Fruit fly (Drosophila melanogaster) whole organism, embryonic: Measurements from ENCODE around the gene siz.

Experiments used
- CG10321 ChIP-seq: fragments of 200-800 bp; sonication (Bioruptor generic); IDR thresholded peaks from 2 replicates; pipeline ENCODE4 v1.3.6; 2022; ENCODE audit warnings: missing biosample characterization, missing genetic modification characterization
- CG12155 ChIP-seq: fragments of 200-800 bp; sonication (Bioruptor generic); optimal IDR thresholded peaks from 3 replicates; lab custom pipeline; 2016; ENCODE audit warnings: missing biosample characterization, missing genetic modification characterization
- CG12219 ChIP-seq: fragments of 200-800 bp; sonication (Bioruptor generic); optimal IDR thresholded peaks from 3 replicates; lab custom pipeline; 2018; ENCODE audit warnings: missing biosample characterization, mild to moderate bottlenecking, missing genetic modification characterization
- CG12236 ChIP-seq: fragments of 200-800 bp; sonication (Bioruptor generic); optimal IDR thresholded peaks from 2 replicates; lab custom pipeline; 2016; ENCODE audit warnings: missing biosample characterization, missing genetic modification characterization
- CG1233 ChIP-seq: fragments of 200-800 bp; sonication (Bioruptor generic); optimal IDR thresholded peaks from 4 replicates; lab custom pipeline; 2018; ENCODE audit warnings: missing biosample characterization, mild to moderate bottlenecking, missing genetic modification characterization
- CG13894 ChIP-seq: fragments of 200-800 bp; sonication (Bioruptor generic); optimal IDR thresholded peaks from 3 replicates; lab custom pipeline; 2018; ENCODE audit warnings: missing biosample characterization, mild to moderate bottlenecking, missing genetic modification characterization, moderate library complexity
- CG14050 ChIP-seq: fragments of 200-800 bp; sonication (Bioruptor generic); IDR thresholded peaks from 3 replicates; pipeline ENCODE4 v1.3.6; 2022; ENCODE audit warnings: missing biosample characterization, missing genetic modification characterization
- CG15011 ChIP-seq: fragments of 200-800 bp; sonication (Bioruptor generic); optimal IDR thresholded peaks from 3 replicates; lab custom pipeline; 2018; ENCODE audit warnings: missing biosample characterization, mild to moderate bottlenecking, missing genetic modification characterization
- CG2120 ChIP-seq: fragments of 200-800 bp; sonication (Bioruptor generic); optimal IDR thresholded peaks from 3 replicates; lab custom pipeline; 2016; ENCODE audit warnings: missing biosample characterization, missing genetic modification characterization
- CG2678 ChIP-seq: fragments of 200-800 bp; sonication (Bioruptor generic); optimal IDR thresholded peaks from 3 replicates; lab custom pipeline; 2019; ENCODE audit warnings: missing biosample characterization, mild to moderate bottlenecking, missing genetic modification characterization, moderate library complexity
- CG30403 ChIP-seq: fragments of 200-800 bp; sonication (Bioruptor generic); optimal IDR thresholded peaks from 3 replicates; lab custom pipeline; 2016; ENCODE audit warnings: missing biosample characterization, missing genetic modification characterization
- CG4730 ChIP-seq: fragments of 200-800 bp; sonication (Bioruptor generic); IDR thresholded peaks from 2 replicates; pipeline ENCODE4 v1.3.6; 2022; ENCODE audit warnings: missing biosample characterization, missing genetic modification characterization
- CG7372 ChIP-seq: fragments of 200-800 bp; sonication (Bioruptor generic); IDR thresholded peaks from 2 replicates; pipeline ENCODE4 v1.3.6; 2022; ENCODE audit warnings: missing biosample characterization, missing genetic modification characterization
- CG7839 ChIP-seq: fragments of 200-800 bp; sonication (Bioruptor generic); optimal IDR thresholded peaks from 3 replicates; lab custom pipeline; 2018; ENCODE audit warnings: missing biosample characterization, mild to moderate bottlenecking, missing genetic modification characterization, moderate library complexity
- CG8290 ChIP-seq, 3 experiments: fragments of 200-800 bp; sonication (Bioruptor generic); optimal IDR thresholded peaks; 2 replicates each; lab custom pipeline; 2016 to 2019; ENCODE audit warnings: missing biosample characterization in 3 of 3, missing genetic modification characterization in 3 of 3, mild to moderate bottlenecking in 2 of 3, moderate library complexity in 1 of 3
- D19A ChIP-seq: fragments of 200-800 bp; optimal IDR thresholded peaks from 3 replicates; lab custom pipeline; 2019; ENCODE audit warnings: missing biosample characterization, mild to moderate bottlenecking, missing genetic modification characterization, moderate library complexity
- E2f2 ChIP-seq: fragments of 200-800 bp; sonication (Bioruptor generic); IDR thresholded peaks from 2 replicates; pipeline ENCODE4 v1.3.6; 2022; ENCODE audit warnings: missing biosample characterization, missing genetic modification characterization
- Fer1 ChIP-seq: fragments of 200-800 bp; sonication (Bioruptor generic); optimal IDR thresholded peaks from 2 replicates; lab custom pipeline; 2017; ENCODE audit warnings: missing biosample characterization, mild to moderate bottlenecking, missing genetic modification characterization
- H15 ChIP-seq: fragments of 200-800 bp; sonication (Bioruptor generic); IDR thresholded peaks from 3 replicates; pipeline ENCODE4 v1.3.6; 2022; ENCODE audit warnings: missing biosample characterization, missing genetic modification characterization
- NFAT ChIP-seq: fragments of 200-800 bp; sonication (Bioruptor generic); IDR thresholded peaks from 2 replicates; pipeline ENCODE4 v1.3.6; 2022; ENCODE audit warnings: missing biosample characterization, missing genetic modification characterization
- Nf-YB ChIP-seq: fragments of 200-800 bp; sonication (Bioruptor generic); optimal IDR thresholded peaks from 3 replicates; lab custom pipeline; 2019; ENCODE audit warnings: missing biosample characterization, mild to moderate bottlenecking, missing genetic modification characterization, moderate library complexity
- Oli ChIP-seq: fragments of 200-800 bp; sonication (Bioruptor generic); optimal IDR thresholded peaks from 2 replicates; lab custom pipeline; 2018; ENCODE audit warnings: missing biosample characterization, mild to moderate bottlenecking, missing genetic modification characterization, moderate library complexity
- Opbp ChIP-seq: fragments of 200-800 bp; sonication (Bioruptor generic); IDR thresholded peaks from 3 replicates; pipeline ENCODE4 v1.3.6; 2022; ENCODE audit warnings: missing biosample characterization, missing genetic modification characterization; ENCODE audit not compliant: partially characterized antibody
- PHDP ChIP-seq: fragments of 200-800 bp; sonication (Bioruptor generic); optimal IDR thresholded peaks from 3 replicates; lab custom pipeline; 2018; ENCODE audit warnings: missing biosample characterization, mild to moderate bottlenecking, missing genetic modification characterization, moderate library complexity
- Pdp1 ChIP-seq, 2 experiments: fragments of 200-800 bp; sonication (Bioruptor generic); optimal IDR thresholded peaks; 3 replicates each; lab custom pipeline; 2016; ENCODE audit warnings: missing biosample characterization in 2 of 2, missing genetic modification characterization in 2 of 2, mild to moderate bottlenecking in 1 of 2, moderate library complexity in 1 of 2
- Vsx1 ChIP-seq: fragments of 200-800 bp; sonication (Bioruptor generic); optimal IDR thresholded peaks from 2 replicates; lab custom pipeline; 2017; ENCODE audit warnings: missing biosample characterization, mild to moderate bottlenecking, missing genetic modification characterization, missing genetic modification reagents
- abd-A ChIP-seq: fragments of 200-800 bp; sonication (Bioruptor generic); optimal IDR thresholded peaks from 3 replicates; lab custom pipeline; 2019; ENCODE audit warnings: missing biosample characterization, mild to moderate bottlenecking, missing genetic modification characterization, moderate library complexity
- az2 ChIP-seq: fragments of 200-800 bp; sonication (Bioruptor generic); optimal IDR thresholded peaks from 3 replicates; lab custom pipeline; 2016; ENCODE audit warnings: missing biosample characterization, missing genetic modification characterization
- crol ChIP-seq: fragments of 200-800 bp; sonication (Bioruptor generic); IDR thresholded peaks from 2 replicates; pipeline ENCODE4 v1.3.6; 2022; ENCODE audit warnings: missing biosample characterization, missing genetic modification characterization
- cwo ChIP-seq: fragments of 200-800 bp; sonication (Bioruptor generic); optimal IDR thresholded peaks from 3 replicates; lab custom pipeline; 2017; ENCODE audit warnings: missing biosample characterization, missing genetic modification characterization, mild to moderate bottlenecking, moderate library complexity, missing genetic modification reagents
- fd3F ChIP-seq: fragments of 200-800 bp; sonication (Bioruptor generic); optimal IDR thresholded peaks from 2 replicates; lab custom pipeline; 2018; ENCODE audit warnings: missing biosample characterization, mild to moderate bottlenecking, missing genetic modification characterization, moderate library complexity
- gcm ChIP-seq: fragments of 200-800 bp; sonication (Bioruptor generic); optimal IDR thresholded peaks from 2 replicates; lab custom pipeline; 2019; ENCODE audit warnings: missing biosample characterization, mild to moderate bottlenecking, missing genetic modification characterization, moderate library complexity
- gem ChIP-seq: fragments of 200-800 bp; sonication (Bioruptor generic); optimal IDR thresholded peaks from 2 replicates; lab custom pipeline; 2019; ENCODE audit warnings: missing biosample characterization, mild to moderate bottlenecking, missing genetic modification characterization, moderate library complexity
- gro ChIP-seq: fragments of 200-800 bp; sonication (Bioruptor generic); optimal IDR thresholded peaks from 2 replicates; lab custom pipeline; 2016; ENCODE audit warnings: missing biosample characterization, missing genetic modification characterization
- jumu ChIP-seq: fragments of 200-800 bp; sonication (Bioruptor generic); optimal IDR thresholded peaks from 3 replicates; lab custom pipeline; 2016; ENCODE audit warnings: missing biosample characterization, missing genetic modification characterization
- lab ChIP-seq: fragments of 200-800 bp; sonication (Bioruptor generic); optimal IDR thresholded peaks from 3 replicates; lab custom pipeline; 2017; ENCODE audit warnings: missing biosample characterization, missing genetic modification characterization, mild to moderate bottlenecking, moderate library complexity, missing genetic modification reagents
- pan ChIP-seq, 4 experiments: fragments of >200 bp in 3 of 4; fragments of 200-800 bp in 1 of 4; sonication (Bioruptor generic) in 1 of 4; optimal IDR thresholded peaks in 3 of 4; IDR thresholded peaks in 1 of 4; 2 replicates each; pipeline versions ENCODE4 v1.3.6 to Lab custom; 2017 to 2022; ENCODE audit warnings: missing biosample characterization in 2 of 4, missing genetic modification characterization in 2 of 4, mixed read lengths in 1 of 4
- pum ChIP-seq: fragments of 200-800 bp; sonication (Bioruptor generic); optimal IDR thresholded peaks from 2 replicates; lab custom pipeline; 2016; ENCODE audit warnings: missing biosample characterization, missing genetic modification characterization
- row ChIP-seq: fragments of 200-800 bp; sonication (Bioruptor generic); IDR thresholded peaks from 3 replicates; pipeline ENCODE4 v1.3.6; 2022; ENCODE audit warnings: missing biosample characterization, missing genetic modification characterization
- seq ChIP-seq: fragments of 200-800 bp; sonication (Bioruptor generic); IDR thresholded peaks from 2 replicates; pipeline ENCODE4 v1.3.6; 2022; ENCODE audit warnings: missing biosample characterization, missing genetic modification characterization
- sisA ChIP-seq: fragments of 200-800 bp; sonication (Bioruptor generic); IDR thresholded peaks from 2 replicates; pipeline ENCODE4 v1.3.6; 2022; ENCODE audit warnings: missing biosample characterization, missing genetic modification characterization
- tap ChIP-seq: fragments of 200-800 bp; optimal IDR thresholded peaks from 3 replicates; lab custom pipeline; 2019; ENCODE audit warnings: missing biosample characterization, mild to moderate bottlenecking, missing genetic modification characterization, moderate library complexity
- tio ChIP-seq: fragments of 200-800 bp; sonication (Bioruptor generic); optimal IDR thresholded peaks from 2 replicates; lab custom pipeline; 2017; ENCODE audit warnings: missing biosample characterization, missing genetic modification characterization, inconsistent platforms
- usp ChIP-seq: fragments of >200 bp; optimal IDR thresholded peaks from 2 replicates; lab custom pipeline; 2017; ENCODE audit warnings: missing biosample characterization, missing genetic modification characterization
- vvl ChIP-seq: fragments of 200-800 bp; sonication (Bioruptor generic); IDR thresholded peaks from 2 replicates; pipeline ENCODE4 v1.3.6; 2022; ENCODE audit warnings: missing biosample characterization, missing genetic modification characterization
- zen2 ChIP-seq: fragments of 200-800 bp; sonication (Bioruptor generic); IDR thresholded peaks from 3 replicates; pipeline ENCODE4 v1.3.6; 2022; ENCODE audit warnings: missing biosample characterization, missing genetic modification characterization; ENCODE audit not compliant: partially characterized antibody

Gene siz

DNA sequence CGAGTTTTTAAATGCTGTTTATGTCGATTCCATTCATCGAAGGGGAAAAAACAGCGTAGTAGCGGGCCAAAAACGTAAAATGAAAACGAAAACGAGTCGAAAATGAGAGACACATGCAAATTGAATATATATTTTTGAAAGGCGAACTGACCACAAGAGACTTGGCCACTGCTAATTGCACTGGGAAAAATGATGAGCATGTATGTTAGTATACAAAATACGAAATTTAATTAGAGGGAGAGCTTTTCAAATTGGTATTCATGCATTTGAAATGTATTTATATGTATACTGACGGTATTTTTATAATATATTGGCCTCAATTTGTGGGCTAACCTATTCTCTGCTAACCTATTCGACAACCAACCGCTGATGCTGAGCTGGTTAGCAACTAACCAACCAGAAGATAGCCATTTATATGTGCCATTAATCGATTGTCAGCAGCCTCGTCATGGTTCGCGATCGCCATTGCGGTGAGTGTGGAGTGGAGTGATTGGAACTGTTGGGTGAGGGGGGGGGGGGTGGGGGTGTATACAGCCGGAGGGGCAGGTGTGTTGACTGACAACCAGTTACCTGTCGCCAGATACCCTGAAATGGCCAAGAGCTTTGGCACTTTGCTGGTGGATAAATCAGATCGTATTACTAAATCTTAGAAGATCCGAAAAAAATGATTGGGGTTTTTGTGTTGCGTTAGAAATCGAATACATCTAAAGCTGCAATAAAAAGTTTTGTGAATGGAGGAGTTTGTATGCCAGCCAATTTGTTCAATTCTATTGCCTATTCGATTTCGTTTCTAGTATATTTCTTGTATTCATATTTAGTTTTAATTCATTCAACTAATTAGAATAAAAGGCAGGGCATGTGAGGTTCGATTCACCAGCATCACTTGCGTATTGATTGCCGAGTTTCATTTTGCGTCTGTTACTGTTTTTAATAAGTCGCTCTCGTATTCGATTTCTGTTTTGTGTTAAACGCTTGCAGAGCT, 7.9 kb downstream of the siz start (continued):
- TF ChIP-seq jumu (no peak), Pdp1 (GFP tag; optimal IDR thresholded peaks at IDR 0.05; lab: Kevin White, UChicago) (peak in 1 of 2 experiments; percentile 1), sisA (GFP tag; lab: Robert Waterston, UW) (0 out of 2 replicates have a peak, but pooled peaks have one; percentile 5), pan (optimal IDR thresholded peaks at IDR 0.05; lab: Kevin White, UChicago) (no peak), pan (GFP tag; optimal IDR thresholded peaks at IDR 0.05 in 1 of 2, IDR thresholded peaks at IDR 0.05 in 1 of 2) (peak in 1 of 2 experiments; percentile 68), vvl (GFP tag; lab: Robert Waterston, UW) (0 out of 2 replicates have a peak, but pooled peaks have one; percentile 36), CG12236 (no peak), gro (peak; percentile 18), PHDP (tag; lab: Kevin White, UChicago) (peak; percentile 19), crol (GFP tag; lab: Robert Waterston, UW) (peak; percentile 87), lab (GFP tag; lab: Kevin White, UChicago) (peak; percentile 44), Oli (peak; percentile 49), H15 (peak; percentile 18; the same call in 1 of the 3 replicates), az2 (GFP tag; lab: Kevin White, UChicago) (peak; percentile 9), CG13894 (peak; percentile 7), Nf-YB (GFP tag; lab: Kevin White, UChicago) (peak; percentile 47), Fer1 (peak; percentile 8), abd-A (tag; lab: Kevin White, UChicago) (peak; percentile 63), Opbp (no peak), fd3F (GFP tag; lab: Kevin White, UChicago) (peak; percentile 15), CG30403 (GFP tag; lab: Kevin White, UChicago) (peak; percentile 6), CG8290 (GFP tag; optimal IDR thresholded peaks at IDR 0.05; lab: Kevin White, UChicago) (no peak), CG8290 (tag; optimal IDR thresholded peaks at IDR 0.05; lab: Kevin White, UChicago) (peak in 1 of 2 experiments; percentile 55), CG2120 (peak; percentile 43), cwo (GFP tag; lab: Kevin White, UChicago) (no peak), CG14050 (GFP tag; lab: Robert Waterston, UW) (peak; percentile 38; the same call in 1 of the 3 replicates), CG12155 (GFP tag; lab: Kevin White, UChicago) (no peak), tio (GFP tag; lab: Kevin White, UChicago) (peak; percentile 3), CG7372 (GFP tag; lab: Robert Waterston, UW) (0 out of 2 replicates have a peak, but pooled peaks have one; percentile 7), NFAT (GFP tag; lab: Robert Waterston, UW) (peak; percentile 25; the same call in 1 of the 2 replicates), gem (tag; lab: Kevin White, UChicago) (peak; percentile 50), zen2 (no peak), row (peak; percentile 51), CG12219 (GFP tag; lab: Kevin White, UChicago) (peak; percentile 11), seq (GFP tag; lab: Robert Waterston, UW) (peak; percentile 47; the same call in 1 of the 2 replicates), Vsx1 (GFP tag; lab: Kevin White, UChicago) (no peak), CG15011 (peak; percentile 12), gcm (no peak), CG4730 (0 out of 2 replicates have a peak, but pooled peaks have one; percentile 34), E2f2 (GFP tag; lab: Robert Waterston, UW) (0 out of 2 replicates have a peak, but pooled peaks have one; percentile 8), CG7839 (tag; lab: Kevin White, UChicago) (peak; percentile 19), CG10321 (GFP tag; lab: Robert Waterston, UW) (no peak), usp (GFP tag; lab: Kevin White, UChicago) (no peak), CG2678 (tag; lab: Kevin White, UChicago) (peak; percentile 40), D19A (tag; lab: Kevin White, UChicago) (no peak), pum (GFP tag; lab: Kevin White, UChicago) (no peak), CG1233 (GFP tag; lab: Kevin White, UChicago) (no peak), tap (tag; lab: Kevin White, UChicago) (peak; percentile 34)
